Worm (Caenorhabditis elegans): ENCODE data around the gene C05B5.16.

ce11 chrIII:9973765-9974164 is 38.5 kb upstream of the C05B5.16 start, which contains the start of gene R10E12.2:
- TF ChIP-seq pha-4 (tag; optimal IDR thresholded peaks at IDR 0.05) (no peak), ztf-22 (GFP tag; optimal IDR thresholded peaks at IDR 0.05) (no peak), efl-1 (GFP tag; optimal IDR thresholded peaks at IDR 0.05) (no peak), F52B5.7 (tag; optimal IDR thresholded peaks at IDR 0.05) (no peak), nfya-1 (tag; optimal IDR thresholded peaks at IDR 0.05; ENCODE audit: borderline replicate concordance, insufficient read depth) (no peak), fkh-3 (tag; optimal IDR thresholded peaks at IDR 0.05) (no peak), nhr-27 (tag; optimal IDR thresholded peaks at IDR 0.05) (no peak), ceh-91 (GFP tag; IDR thresholded peaks at IDR 0.05) (no peak)
